Fruit fly (Drosophila melanogaster) whole organism, prepupa: ENCODE results near the gene CG13896.

Source experiments
- Blimp-1 ChIP-seq: fragments of 200-800 bp; sonication (Bioruptor generic); optimal IDR thresholded peaks from 3 replicates; lab custom pipeline; 2017; ENCODE audit warnings: missing biosample characterization, missing genetic modification characterization, mild to moderate bottlenecking, moderate library complexity, missing genetic modification reagents
- CG10669 ChIP-seq: fragments of 200-800 bp; sonication (Bioruptor generic); optimal IDR thresholded peaks from 3 replicates; lab custom pipeline; 2018; ENCODE audit warnings: missing biosample characterization, mild to moderate bottlenecking, missing genetic modification characterization, moderate library complexity
- CG11294 ChIP-seq: fragments of 200-800 bp; sonication (Bioruptor generic); IDR thresholded peaks from 2 replicates; pipeline ENCODE4 v1.3.6; 2022; ENCODE audit warnings: missing biosample characterization, missing genetic modification characterization
- CG11902 ChIP-seq: fragments of 200-800 bp; sonication (Bioruptor generic); optimal IDR thresholded peaks from 3 replicates; lab custom pipeline; 2016; ENCODE audit warnings: missing biosample characterization, missing genetic modification characterization
- CG15336 ChIP-seq: fragments of 200-800 bp; sonication (Bioruptor generic); IDR thresholded peaks from 2 replicates; pipeline ENCODE4 v1.3.6; 2022; ENCODE audit warnings: missing biosample characterization, missing genetic modification characterization
- CG1621 ChIP-seq: fragments of 200-800 bp; sonication (Bioruptor generic); optimal IDR thresholded peaks from 3 replicates; lab custom pipeline; 2018; ENCODE audit warnings: missing biosample characterization, mild to moderate bottlenecking, missing genetic modification characterization
- CG16779 ChIP-seq: fragments of 200-800 bp; sonication (Bioruptor generic); optimal IDR thresholded peaks from 3 replicates; lab custom pipeline; 2017; ENCODE audit warnings: missing biosample characterization, mild to moderate bottlenecking, missing genetic modification characterization
- CG31627 ChIP-seq: fragments of 200-800 bp; sonication (Bioruptor generic); optimal IDR thresholded peaks from 3 replicates; lab custom pipeline; 2016; ENCODE audit warnings: missing biosample characterization, missing genetic modification characterization
- CG32006 ChIP-seq: fragments of 200-800 bp; sonication (Bioruptor generic); optimal IDR thresholded peaks from 3 replicates; lab custom pipeline; 2017; ENCODE audit warnings: missing biosample characterization, mild to moderate bottlenecking, missing genetic modification characterization
- CG34406 ChIP-seq: fragments of 200-800 bp; sonication (Bioruptor generic); optimal IDR thresholded peaks from 3 replicates; lab custom pipeline; 2016; ENCODE audit warnings: missing biosample characterization, missing genetic modification characterization
- CG3919 ChIP-seq: fragments of 200-800 bp; sonication (Bioruptor generic); optimal IDR thresholded peaks from 3 replicates; lab custom pipeline; 2016; ENCODE audit warnings: missing biosample characterization, missing genetic modification characterization
- CG7368 ChIP-seq: fragments of 200-800 bp; sonication (Bioruptor generic); optimal IDR thresholded peaks from 3 replicates; lab custom pipeline; 2016; ENCODE audit warnings: missing biosample characterization, missing genetic modification characterization
- CG8119 ChIP-seq: fragments of 200-800 bp; sonication (Bioruptor generic); IDR thresholded peaks from 3 replicates; pipeline ENCODE4 v1.3.6; 2022; ENCODE audit warnings: missing biosample characterization, missing genetic modification characterization
- CG8632 ChIP-seq: fragments of 200-800 bp; sonication (Bioruptor generic); optimal IDR thresholded peaks from 3 replicates; lab custom pipeline; 2016; ENCODE audit warnings: missing biosample characterization, missing genetic modification characterization
- CG9139 ChIP-seq: fragments of 200-800 bp; sonication (Bioruptor generic); optimal IDR thresholded peaks from 3 replicates; lab custom pipeline; 2017; ENCODE audit warnings: missing biosample characterization, mild to moderate bottlenecking, missing genetic modification characterization
- Eip75B ChIP-seq: fragments of 200-800 bp; sonication (Bioruptor generic); optimal IDR thresholded peaks from 3 replicates; lab custom pipeline; 2016; ENCODE audit warnings: missing biosample characterization, missing genetic modification characterization
- Eip78C ChIP-seq: fragments of 200-800 bp; sonication (Bioruptor generic); peaks from one replicate; lab custom pipeline; 2016; ENCODE audit warnings: missing biosample characterization, missing genetic modification characterization
- Ets21C ChIP-seq: fragments of 200-800 bp; sonication (Bioruptor generic); optimal IDR thresholded peaks from 3 replicates; lab custom pipeline; 2016; ENCODE audit warnings: missing biosample characterization, missing genetic modification characterization
- Ets96B ChIP-seq: fragments of 200-800 bp; optimal IDR thresholded peaks from 2 replicates; lab custom pipeline; 2019; ENCODE audit warnings: missing biosample characterization, mild to moderate bottlenecking, missing genetic modification characterization, moderate library complexity
- Gug ChIP-seq: fragments of 200-800 bp; sonication (Bioruptor generic); IDR thresholded peaks from 2 replicates; pipeline ENCODE4 v1.3.6; 2022; ENCODE audit warnings: missing biosample characterization, missing genetic modification characterization
- Hr38 ChIP-seq: sonication (Bioruptor generic); optimal IDR thresholded peaks from 2 replicates; lab custom pipeline; 2016; ENCODE audit warnings: missing biosample characterization, missing genetic modification characterization
- Hr39 ChIP-seq: fragments of 200-800 bp; sonication (Bioruptor generic); optimal IDR thresholded peaks from 2 replicates; lab custom pipeline; 2016; ENCODE audit warnings: missing biosample characterization, missing genetic modification characterization
- Lpt ChIP-seq: fragments of 200-800 bp; sonication (Bioruptor generic); optimal IDR thresholded peaks from 3 replicates; lab custom pipeline; 2016; ENCODE audit warnings: missing biosample characterization, missing genetic modification characterization
- OdsH ChIP-seq: fragments of 200-800 bp; sonication (Bioruptor generic); optimal IDR thresholded peaks from 3 replicates; lab custom pipeline; 2016; ENCODE audit warnings: missing biosample characterization, missing genetic modification characterization
- Sox102F ChIP-seq: fragments of 200-800 bp; sonication (Bioruptor generic); optimal IDR thresholded peaks from 2 replicates; lab custom pipeline; 2016; ENCODE audit warnings: missing biosample characterization, mild to moderate bottlenecking, missing genetic modification characterization
- Sox14 ChIP-seq: fragments of 200-800 bp; sonication (Bioruptor generic); optimal IDR thresholded peaks from 3 replicates; lab custom pipeline; 2016; ENCODE audit warnings: missing biosample characterization, missing genetic modification characterization
- Sox15 ChIP-seq: fragments of 200-800 bp; sonication (Bioruptor generic); optimal IDR thresholded peaks from 3 replicates; lab custom pipeline; 2016; ENCODE audit warnings: missing biosample characterization, missing genetic modification characterization
- acj6 ChIP-seq: fragments of 200-800 bp; sonication (Bioruptor generic); optimal IDR thresholded peaks from 3 replicates; lab custom pipeline; 2016; ENCODE audit warnings: missing biosample characterization, missing genetic modification characterization
- dac ChIP-seq: fragments of 200-800 bp; sonication (Bioruptor generic); optimal IDR thresholded peaks from 2 replicates; lab custom pipeline; 2017; ENCODE audit warnings: missing biosample characterization, mild to moderate bottlenecking, missing genetic modification characterization
- dsx ChIP-seq: fragments of 200-800 bp; optimal IDR thresholded peaks from 3 replicates; lab custom pipeline; 2019; ENCODE audit warnings: missing biosample characterization, mild to moderate bottlenecking, missing genetic modification characterization, moderate library complexity; ENCODE audit not compliant: poor library complexity, severe bottlenecking
- eg ChIP-seq: fragments of 200-800 bp; sonication (Bioruptor generic); IDR thresholded peaks from 3 replicates; pipeline ENCODE4 v1.3.6; 2022; ENCODE audit warnings: missing biosample characterization, missing genetic modification characterization
- esn ChIP-seq: fragments of 200-800 bp; sonication (Bioruptor generic); optimal IDR thresholded peaks from 2 replicates; lab custom pipeline; 2016; ENCODE audit warnings: missing biosample characterization, mild to moderate bottlenecking, missing genetic modification characterization, moderate library complexity
- fd59A ChIP-seq: fragments of 200-800 bp; sonication (Bioruptor generic); optimal IDR thresholded peaks from 2 replicates; lab custom pipeline; 2017; ENCODE audit warnings: missing biosample characterization, mild to moderate bottlenecking, missing genetic modification characterization, missing genetic modification reagents
- fd85E ChIP-seq: fragments of 200-800 bp; sonication (Bioruptor generic); optimal IDR thresholded peaks from 3 replicates; lab custom pipeline; 2016; ENCODE audit warnings: missing biosample characterization, missing genetic modification characterization
- net ChIP-seq: fragments of 200-800 bp; sonication (Bioruptor generic); optimal IDR thresholded peaks from 3 replicates; lab custom pipeline; 2016; ENCODE audit warnings: missing biosample characterization, missing genetic modification characterization
- pdm3 ChIP-seq: fragments of 200-800 bp; sonication (Bioruptor generic); optimal IDR thresholded peaks from 3 replicates; lab custom pipeline; 2016; ENCODE audit warnings: missing biosample characterization, missing genetic modification characterization
- salr ChIP-seq, 2 experiments: fragments of 200-800 bp; sonication (Bioruptor generic); optimal IDR thresholded peaks; 3 replicates each; lab custom pipeline; 2016 to 2018; ENCODE audit warnings: missing biosample characterization in 2 of 2, missing genetic modification characterization in 2 of 2, mild to moderate bottlenecking in 1 of 2
- spab ChIP-seq: fragments of 200-800 bp; sonication (Bioruptor generic); optimal IDR thresholded peaks from 2 replicates; lab custom pipeline; 2017; ENCODE audit warnings: missing biosample characterization, mild to moderate bottlenecking, missing genetic modification characterization, missing genetic modification reagents
- ss ChIP-seq, 2 experiments: fragments of 200-800 bp; sonication (Bioruptor generic); optimal IDR thresholded peaks; 2 replicates in 1 of 2; 3 replicates in 1 of 2; lab custom pipeline; 2017 to 2018; ENCODE audit warnings: mild to moderate bottlenecking in 2 of 2, missing biosample characterization in 2 of 2, missing genetic modification characterization in 2 of 2, moderate library complexity in 1 of 2
- svp ChIP-seq: fragments of 200-800 bp; sonication (Bioruptor generic); peaks from one replicate; lab custom pipeline; 2016; ENCODE audit warnings: missing biosample characterization, missing genetic modification characterization
- topi ChIP-seq: fragments of 200-800 bp; sonication (Bioruptor generic); optimal IDR thresholded peaks from 3 replicates; lab custom pipeline; 2016; ENCODE audit warnings: missing biosample characterization, missing genetic modification characterization
- vri ChIP-seq: fragments of 200-800 bp; sonication (Bioruptor generic); optimal IDR thresholded peaks from 3 replicates; lab custom pipeline; 2016; ENCODE audit warnings: missing biosample characterization, mild to moderate bottlenecking, missing genetic modification characterization

The CG13896 gene

dm6 chr3L:745222-745942 is 33.7 kb upstream of the CG13896 start (continued):
- TF ChIP-seq CG32006 (GFP tag; lab: Kevin White, UChicago) (peak; percentile 16), acj6 (GFP tag; lab: Kevin White, UChicago) (peak; percentile 43), Eip75B (peak; percentile 11), CG11902 (GFP tag; lab: Kevin White, UChicago) (no peak), CG34406 (GFP tag; lab: Kevin White, UChicago) (no peak), CG31627 (peak; percentile 33), Hr39 (peak; percentile 49), pdm3 (peak; percentile 29), vri (GFP tag; lab: Kevin White, UChicago) (peak; percentile 2), net (GFP tag; lab: Kevin White, UChicago) (no peak), fd59A (GFP tag; lab: Kevin White, UChicago) (no peak), Ets96B (tag; lab: Kevin White, UChicago) (peak; percentile 10), Gug (no peak), CG3919 (GFP tag; lab: Kevin White, UChicago) (peak; percentile 12), salr (GFP tag; optimal IDR thresholded peaks at IDR 0.05; lab: Kevin White, UChicago) (no peak), Hr38 (GFP tag; lab: Kevin White, UChicago) (no peak), Sox14 (GFP tag; lab: Kevin White, UChicago) (no peak), eg (no peak), esn (GFP tag; lab: Kevin White, UChicago) (peak; percentile 63), Lpt (GFP tag; lab: Kevin White, UChicago) (no peak), CG16779 (tag; lab: Kevin White, UChicago) (no peak), Ets21C (peak; percentile 12)
- TF ChIP-seq, all 60 proteins: peak for 32

- TF ChIP-seq CG15336 (GFP tag; lab: Robert Waterston, UW) (no peak), Eip75B (no peak), CG34406 (GFP tag; lab: Kevin White, UChicago) (no peak), fd85E (no peak), Hr39 (no peak), eg (no peak), CG7368 (no peak), Eip78C (GFP tag; lab: Kevin White, UChicago) (no peak), acj6 (GFP tag; lab: Kevin White, UChicago) (no peak), CG8119 (GFP tag; lab: Robert Waterston, UW) (no peak), CG11294 (no peak), OdsH (no peak), Gug (no peak), esn (GFP tag; lab: Kevin White, UChicago) (no peak), Blimp-1 (GFP tag; lab: Kevin White, UChicago) (no peak), spab (GFP tag; lab: Kevin White, UChicago) (no peak)
These were observed 32.7 kb upstream of the CG13896 start for dm6 chr3L:744290-744804.

- TF ChIP-seq CG8632 (GFP tag; lab: Kevin White, UChicago) = no peak
- TF ChIP-seq svp = peak; percentile 73
These were observed 31.5 kb upstream of the CG13896 start for dm6 chr3L:743155-743554.

dm6 chr3L:742389-742951 is 30.8 kb upstream of the CG13896 start:
- TF ChIP-seq salr (GFP tag; optimal IDR thresholded peaks at IDR 0.05; lab: Kevin White, UChicago) (no peak), Sox15 (no peak), OdsH (no peak), dsx (GFP tag; lab: Kevin White, UChicago) (peak; percentile 2), dac (GFP tag; lab: Kevin White, UChicago) (no peak), net (GFP tag; lab: Kevin White, UChicago) (peak; percentile 60), topi (GFP tag; lab: Kevin White, UChicago) (no peak), Ets21C (no peak), CG9139 (GFP tag; lab: Kevin White, UChicago) (no peak), ss (GFP tag; optimal IDR thresholded peaks at IDR 0.05; lab: Kevin White, UChicago) (peak in 1 of 2 experiments; percentile 9), Sox102F (GFP tag; lab: Kevin White, UChicago) (no peak), CG11294 (no peak), pdm3 (no peak), CG3919 (GFP tag; lab: Kevin White, UChicago) (peak; percentile 11), Sox14 (GFP tag; lab: Kevin White, UChicago) (no peak), CG8119 (GFP tag; lab: Robert Waterston, UW) (no peak), CG1621 (tag; lab: Kevin White, UChicago) (no peak), eg (no peak), acj6 (GFP tag; lab: Kevin White, UChicago) (no peak), fd59A (GFP tag; lab: Kevin White, UChicago) (no peak), CG10669 (GFP tag; lab: Kevin White, UChicago) (no peak), Blimp-1 (GFP tag; lab: Kevin White, UChicago) (no peak), CG15336 (GFP tag; lab: Robert Waterston, UW) (no peak), CG11902 (GFP tag; lab: Kevin White, UChicago) (no peak)
